Worm (Caenorhabditis elegans) whole organism, L4/young adult: ENCODE measurements around the gene T07H3.8.
"Not testable (repeated sequence)": the region's sequence is repeated elsewhere in the genome, so short reads cannot be mapped to it uniquely, and the experiment has no call there.

Experiments
- W03F9.2 ChIP-seq: fragments of 150-350 bp; optimal IDR thresholded peaks from 2 replicates; lab custom pipeline; 2014; ENCODE audit warnings: missing biosample characterization, missing genetic modification characterization
- dao-5 ChIP-seq: sonication (generic microtip); optimal IDR thresholded peaks from 2 replicates; lab custom pipeline; 2016; ENCODE audit warnings: missing genotype, missing genetic modification characterization, moderate library complexity, missing compliant biosample characterization

DNA sequence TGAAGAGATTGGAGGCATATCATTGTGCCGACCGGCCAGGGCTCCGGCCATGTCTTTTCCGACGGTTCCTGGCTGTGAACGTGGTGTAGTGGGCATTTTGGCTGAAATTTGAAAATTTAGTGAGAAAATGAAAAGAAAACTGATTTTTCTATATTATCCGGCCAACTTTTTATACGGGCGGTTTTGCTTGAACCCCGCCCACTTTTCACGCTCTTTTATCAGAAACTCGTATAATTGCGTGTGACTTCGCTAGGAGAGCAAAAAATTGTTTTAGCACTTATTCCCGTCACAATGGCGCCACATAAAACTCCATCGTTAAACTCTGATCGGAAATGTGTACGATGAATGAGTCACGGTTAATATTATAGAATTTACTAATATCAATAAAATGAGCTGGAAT, 45.8 kb downstream of the T07H3.8 start, which contains the start of gene C08E3.13:
- TF ChIP-seq dao-5, W03F9.2 (tag; lab: Kevin White, UChicago): not testable (repeated sequence)
